Worm (Caenorhabditis elegans): ENCODE measurements around the gene trr-1.

The trr-1 gene

ce11 chrII:11675877-11676473 is at the start of gene trr-1, which contains the start of gene C47D12.2:
TSS of gene trr-1 (minus strand) at chrII:11675927.
TSS of gene C47D12.2 (plus strand) at chrII:11676306.
- TF ChIP-seq aha-1 (tag) (peak; percentile 98), dmd-6 (GFP tag; IDR thresholded peaks at IDR 0.05) (peak; percentile 22; the same call in 1 of the 2 replicates), nhr-11 (tag; optimal IDR thresholded peaks at IDR 0.05) (peak; percentile 29), nhr-102 (tag; optimal IDR thresholded peaks at IDR 0.05) (no peak), unc-62 (GFP tag; optimal IDR thresholded peaks at IDR 0.05 in 1 of 2) (peak in 1 of 2 experiments; percentile 98), unc-62 (tag; optimal IDR thresholded peaks at IDR 0.05) (no peak), pha-4 (GFP tag; IDR thresholded peaks at IDR 0.05) (no peak), pha-4 (tag; optimal IDR thresholded peaks at IDR 0.05) (peak; percentile 67), unc-39 (tag; optimal IDR thresholded peaks at IDR 0.05) (no peak), hlh-11 (tag; optimal IDR thresholded peaks at IDR 0.05) (peak; percentile 65), hmg-1.1 (GFP tag; IDR thresholded peaks at IDR 0.05) (peak; percentile 54; the same call in 1 of the 2 replicates), nhr-28 (tag; optimal IDR thresholded peaks at IDR 0.05) (no peak), unc-130 (GFP tag; optimal IDR thresholded peaks at IDR 0.05) (peak; percentile 14), lin-38 (GFP tag; IDR thresholded peaks at IDR 0.05) (no peak), lsy-2 (tag; optimal IDR thresholded peaks at IDR 0.05) (peak in 1 of 2 experiments; percentile 34), dpl-1 (GFP tag; optimal IDR thresholded peaks at IDR 0.05) (peak; percentile 87), nhr-6 (tag; optimal IDR thresholded peaks at IDR 0.05) (peak; percentile 81), ceh-44 (GFP tag; IDR thresholded peaks at IDR 0.05) (no peak), vab-7 (GFP tag; IDR thresholded peaks at IDR 0.05) (no peak), attf-4 (tag; optimal IDR thresholded peaks at IDR 0.05) (no peak), mes-2 (tag; optimal IDR thresholded peaks at IDR 0.05; ENCODE audit: poor library complexity, severe bottlenecking) (peak; percentile 85)

- TF ChIP-seq ceh-44 (GFP tag; IDR thresholded peaks at IDR 0.05) (no peak), aha-1 (tag) (peak; percentile 100), dmd-6 (GFP tag; IDR thresholded peaks at IDR 0.05) (peak; percentile 28; the same call in 1 of the 2 replicates), hmg-1.1 (GFP tag; IDR thresholded peaks at IDR 0.05) (peak; percentile 49; the same call in 1 of the 2 replicates), F49E8.2 (tag; optimal IDR thresholded peaks at IDR 0.05; ENCODE audit: borderline replicate concordance) (no peak), mdl-1 (tag; optimal IDR thresholded peaks at IDR 0.05) (peak; percentile 36 to 55), spr-1 (tag; optimal IDR thresholded peaks at IDR 0.05) (peak; percentile 45), mes-2 (tag; optimal IDR thresholded peaks at IDR 0.05; ENCODE audit: poor library complexity, severe bottlenecking) (peak; percentile 18), zfp-3 (GFP tag; conservative IDR thresholded peaks at IDR 0.05) (peak; percentile 46; the same call in 1 of the 2 replicates), mep-1 (tag; optimal IDR thresholded peaks at IDR 0.05) (peak; percentile 65), nhr-77 (tag; optimal IDR thresholded peaks at IDR 0.05) (no peak), ztf-7 (tag; optimal IDR thresholded peaks at IDR 0.05) (no peak), nhr-28 (tag; optimal IDR thresholded peaks at IDR 0.05) (peak; percentile 44), T20F7.1 (GFP tag; optimal IDR thresholded peaks at IDR 0.05) (peak; percentile 31), hlh-30 (tag; optimal IDR thresholded peaks at IDR 0.05; ENCODE audit: insufficient read depth) (peak; percentile 50), dve-1 (tag; optimal IDR thresholded peaks at IDR 0.05; ENCODE audit: insufficient read depth) (no peak), mdt-29 (GFP tag; IDR thresholded peaks at IDR 0.05) (no peak), unc-62 (GFP tag; optimal IDR thresholded peaks at IDR 0.05 in 1 of 2) (peak in 1 of 2 experiments; percentile 92), unc-62 (tag; optimal IDR thresholded peaks at IDR 0.05) (no peak), lsy-2 (tag; optimal IDR thresholded peaks at IDR 0.05) (peak in 1 of 2 experiments; percentile 75), ctbp-1 (GFP tag; IDR thresholded peaks at IDR 0.05) (peak; percentile 61; the same call in 1 of the 2 replicates), rbr-2 (tag; optimal IDR thresholded peaks at IDR 0.05) (peak; percentile 30), hlh-11 (tag; optimal IDR thresholded peaks at IDR 0.05) (peak; percentile 53), F37D6.2 (tag; optimal IDR thresholded peaks at IDR 0.05) (peak; percentile 2), zip-11 (GFP tag; IDR thresholded peaks at IDR 0.05) (no peak), lin-13 (GFP tag; optimal IDR thresholded peaks at IDR 0.05) (peak; percentile 36), ceh-20 (GFP tag; IDR thresholded peaks at IDR 0.05) (peak; percentile 50; the same call in 1 of the 2 replicates), nhr-41 (GFP tag; IDR thresholded peaks at IDR 0.05) (no peak), hif-1 (tag; optimal IDR thresholded peaks at IDR 0.05) (peak; percentile 78 to 99)
These were observed 48.6 kb upstream of the trr-1 start for ce11 chrII:11724362-11724761.

Data from whole organism, L4 larva.